Worm (Caenorhabditis elegans) whole organism, L1 larva: ENCODE measurements around the gene T07D3.9.

Source experiments
- ceh-82 ChIP-seq, 3 experiments: fragments of 150-350 bp in 1 of 3; sonication (generic microtip) in 2 of 3; optimal IDR thresholded peaks; 2 replicates each; lab custom pipeline; 2014 to 2017; ENCODE audit warnings: missing biosample characterization in 3 of 3, missing genetic modification characterization in 3 of 3
- lin-35 ChIP-seq, 2 experiments: fragments of 150-350 bp; optimal IDR thresholded peaks; 2 replicates each; lab custom pipeline; 2014; ENCODE audit warnings: missing biosample characterization in 2 of 2, missing genetic modification characterization in 2 of 2, missing genetic modification reagents in 2 of 2
- mep-1 ChIP-seq: fragments of 150-350 bp; optimal IDR thresholded peaks from 2 replicates; lab custom pipeline; 2014; ENCODE audit warnings: missing biosample characterization, missing genetic modification characterization
- nhr-11 ChIP-seq: fragments of 150-350 bp; optimal IDR thresholded peaks from 2 replicates; lab custom pipeline; 2014; ENCODE audit warnings: missing biosample characterization, missing genetic modification characterization
- nhr-12 ChIP-seq: sonication (generic microtip); optimal IDR thresholded peaks from 2 replicates; lab custom pipeline; 2017; ENCODE audit warnings: missing biosample characterization, missing genetic modification characterization
- nhr-19 ChIP-seq: fragments of 200-800 bp; sonication (Bioruptor generic); conservative IDR thresholded peaks from 2 replicates; pipeline ENCODE4 v1.3.6; 2022; ENCODE audit warnings: missing genetic modification characterization, missing compliant biosample characterization
- nhr-20 ChIP-seq: sonication (generic microtip); optimal IDR thresholded peaks from 2 replicates; lab custom pipeline; 2016; ENCODE audit warnings: mild to moderate bottlenecking, missing genetic modification characterization, missing compliant biosample characterization
- nhr-237 ChIP-seq: fragments of 150-350 bp; optimal IDR thresholded peaks from 2 replicates; lab custom pipeline; 2014; ENCODE audit warnings: missing biosample characterization, missing genetic modification characterization
- nhr-76 ChIP-seq: sonication (generic microtip); optimal IDR thresholded peaks from 2 replicates; lab custom pipeline; 2017; ENCODE audit warnings: missing biosample characterization, missing genetic modification characterization
- pag-3 ChIP-seq: sonication (generic microtip); optimal IDR thresholded peaks from 2 replicates; lab custom pipeline; 2017; ENCODE audit warnings: missing genetic modification characterization, mild to moderate bottlenecking, missing compliant biosample characterization, antibody characterized with exemption, borderline replicate concordance; ENCODE audit not compliant: insufficient read depth
- tbx-2 ChIP-seq: sonication (generic microtip); optimal IDR thresholded peaks from 2 replicates; lab custom pipeline; 2016; ENCODE audit warnings: missing genetic modification characterization, missing compliant biosample characterization
- unc-86 ChIP-seq: sonication (generic microtip); optimal IDR thresholded peaks from 2 replicates; lab custom pipeline; 2016; ENCODE audit warnings: missing genetic modification characterization, missing compliant biosample characterization
- zag-1 ChIP-seq: fragments of 150-350 bp; optimal IDR thresholded peaks from 2 replicates; lab custom pipeline; 2014; ENCODE audit warnings: missing biosample characterization, missing genetic modification characterization

DNA sequence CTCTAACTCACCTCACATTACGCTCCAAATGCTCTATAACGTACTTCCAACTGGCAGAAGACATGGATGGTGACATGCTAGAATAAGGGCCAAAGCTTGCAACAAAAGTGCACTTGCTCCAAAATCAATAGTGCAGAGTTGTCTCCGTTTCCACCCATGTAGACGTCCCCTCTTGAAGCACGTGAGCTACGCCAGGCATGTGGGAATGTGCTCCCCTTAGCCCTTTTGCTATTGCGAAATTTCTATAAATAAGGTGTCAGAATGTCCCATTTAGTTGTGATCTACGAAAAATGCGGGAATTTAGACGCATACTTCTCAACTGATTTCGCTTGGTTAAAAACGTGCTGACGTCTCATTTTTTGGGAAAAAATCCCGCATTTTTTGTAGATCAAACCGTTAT is 49.7 kb upstream of the T07D3.9 start:
- peak in 1 of 2 experiments; percentile 2 for TF ChIP-seq lin-35 (GFP tag; optimal IDR thresholded peaks at IDR 0.05; lab: Kevin White, UChicago)
- TF ChIP-seq ceh-82 (tag; optimal IDR thresholded peaks at IDR 0.05; lab: Kevin White, UChicago), result peak in 2 of 3 experiments; percentile 19 to 45
- TF ChIP-seq nhr-12 (tag; lab: Kevin White, UChicago), result no peak
- no peak for TF ChIP-seq zag-1 (tag; lab: Kevin White, UChicago)
- no peak for TF ChIP-seq mep-1 (tag; lab: Kevin White, UChicago)
- no peak for TF ChIP-seq tbx-2 (tag; lab: Kevin White, UChicago)
- no peak for TF ChIP-seq nhr-237
- TF ChIP-seq unc-86, result peak; percentile 21
- TF ChIP-seq nhr-11, result no peak
- TF ChIP-seq nhr-76 (tag; lab: Kevin White, UChicago), result no peak
- TF ChIP-seq nhr-20 (tag; lab: Kevin White, UChicago), result no peak
- TF ChIP-seq nhr-19 (GFP tag; lab: Robert Waterston, UW), result no peak
- TF ChIP-seq pag-3, result no peak
